Fruit fly (Drosophila melanogaster): ENCODE data around the gene r.

Gene r

dm6 chrX:16655724-16656235, 621 bp downstream of the r start (continued):
- TF ChIP-seq Opbp (GFP tag; IDR thresholded peaks at IDR 0.05; ENCODE audit: partially characterized antibody) (no peak), CHES-1-like (GFP tag; optimal IDR thresholded peaks at IDR 0.05) (peak; percentile 34), row (GFP tag; IDR thresholded peaks at IDR 0.05) (0 out of 3 replicates have a peak, but pooled peaks have one; percentile 19), CG30403 (GFP tag; optimal IDR thresholded peaks at IDR 0.05) (no peak), odd (GFP tag; optimal IDR thresholded peaks at IDR 0.05) (no peak), nerfin-1 (tag; optimal IDR thresholded peaks at IDR 0.05) (peak; percentile 5), CG33557 (GFP tag; optimal IDR thresholded peaks at IDR 0.05) (peak; percentile 51), lilli (GFP tag; optimal IDR thresholded peaks at IDR 0.05) (no peak), CG7556 (GFP tag; optimal IDR thresholded peaks at IDR 0.05) (no peak), Ets65A (GFP tag) (no peak), CG6854 (GFP tag; optimal IDR thresholded peaks at IDR 0.05) (no peak), CG13424 (tag; optimal IDR thresholded peaks at IDR 0.05) (no peak), zfh1 (GFP tag; IDR thresholded peaks at IDR 0.05) (no peak), Sry-β (GFP tag; optimal IDR thresholded peaks at IDR 0.05) (no peak), Rx (GFP tag; IDR thresholded peaks at IDR 0.05) (no peak), sens (GFP tag) (peak; percentile 87), Doc3 (GFP tag; IDR thresholded peaks at IDR 0.05; ENCODE audit: partially characterized antibody) (no peak), nmo (GFP tag; optimal IDR thresholded peaks at IDR 0.05) (no peak), bab2 (GFP tag; optimal IDR thresholded peaks at IDR 0.05) (peak; percentile 2), CG11560 (tag; IDR thresholded peaks at IDR 0.05) (no peak), D19B (GFP tag; optimal IDR thresholded peaks at IDR 0.05) (peak; percentile 86), CG9876 (GFP tag; optimal IDR thresholded peaks at IDR 0.05) (no peak), bbx (GFP tag; IDR thresholded peaks at IDR 0.05; ENCODE audit: partially characterized antibody) (no peak), Gsc (GFP tag; IDR thresholded peaks at IDR 0.05) (no peak), NFAT (GFP tag; IDR thresholded peaks at IDR 0.05) (no peak), CG6813 (GFP tag; optimal IDR thresholded peaks at IDR 0.05) (peak; percentile 24), pzg (GFP tag; optimal IDR thresholded peaks at IDR 0.05) (no peak), CG1024 (GFP tag; IDR thresholded peaks at IDR 0.05) (no peak), CG15269 (tag; optimal IDR thresholded peaks at IDR 0.05) (peak; percentile 36), Chrac-16 (GFP tag; optimal IDR thresholded peaks at IDR 0.05) (no peak), fd102C (GFP tag; optimal IDR thresholded peaks at IDR 0.05) (no peak), Lim3 (GFP tag; IDR thresholded peaks at IDR 0.05) (no peak), CG15514 (GFP tag; optimal IDR thresholded peaks at IDR 0.05) (peak; percentile 20), HHEX (GFP tag; optimal IDR thresholded peaks at IDR 0.05) (no peak), kah (GFP tag; optimal IDR thresholded peaks at IDR 0.05) (peak; percentile 63), ci (GFP tag; IDR thresholded peaks at IDR 0.05) (no peak), h (optimal IDR thresholded peaks at IDR 0.05) (no peak), unc-4 (GFP tag; IDR thresholded peaks at IDR 0.05; ENCODE audit: partially characterized antibody) (no peak), twi (tag; optimal IDR thresholded peaks at IDR 0.05) (peak; percentile 80), peb (GFP tag; IDR thresholded peaks at IDR 0.05) (no peak), CG14667 (GFP tag; IDR thresholded peaks at IDR 0.05) (no peak), Med (GFP tag) (peak; percentile 90), dati (GFP tag; IDR thresholded peaks at IDR 0.05) (no peak), croc (GFP tag; conservative IDR thresholded peaks at IDR 0.05) (no peak), Dll (GFP tag; IDR thresholded peaks at IDR 0.05; ENCODE audit: partially characterized antibody) (0 out of 4 replicates have a peak, but pooled peaks have one; percentile 13), hbn (GFP tag; IDR thresholded peaks at IDR 0.05; ENCODE audit: partially characterized antibody) (no peak), CG7271 (tag; optimal IDR thresholded peaks at IDR 0.05) (no peak), CG1529 (GFP tag; optimal IDR thresholded peaks at IDR 0.05) (no peak), Fer1 (GFP tag; optimal IDR thresholded peaks at IDR 0.05) (peak; percentile 45), Dbx (GFP tag; IDR thresholded peaks at IDR 0.05) (no peak), ttk (GFP tag; IDR thresholded peaks at IDR 0.05) (no peak)
